Worm (Caenorhabditis elegans): ENCODE results near the gene F48E8.3.

F48E8.3 gene

ce11 chrIII:5442711-5443253, 18.4 kb upstream of the F48E8.3 start, which contains the start of the genes T24G10.2 and disl-2 (continued):
- TF ChIP-seq lin-13 (GFP tag; optimal IDR thresholded peaks at IDR 0.05) (no peak), ceh-82 (tag; optimal IDR thresholded peaks at IDR 0.05) (peak in 2 of 3 experiments; percentile 5 to 74), egl-27 (tag; optimal IDR thresholded peaks at IDR 0.05) (no peak), unc-98 (GFP tag; IDR thresholded peaks at IDR 0.05) (no peak)

- TF ChIP-seq mab-9 (GFP tag; IDR thresholded peaks at IDR 0.05) (no peak), fkh-8 (tag; optimal IDR thresholded peaks at IDR 0.05) (no peak), C04F5.9 (tag; optimal IDR thresholded peaks at IDR 0.05) (no peak), nhr-71 (tag; optimal IDR thresholded peaks at IDR 0.05) (peak; percentile 36), blmp-1 (tag; optimal IDR thresholded peaks at IDR 0.05) (peak; percentile 13), alr-1 (tag; optimal IDR thresholded peaks at IDR 0.05; ENCODE audit: borderline replicate concordance) (no peak), nhr-85 (tag) (peak; percentile 16), swsn-7 (tag; optimal IDR thresholded peaks at IDR 0.05) (peak; percentile 9), ceh-82 (tag; optimal IDR thresholded peaks at IDR 0.05) (peak in 1 of 3 experiments; percentile 34), F16B12.6 (tag; optimal IDR thresholded peaks at IDR 0.05) (peak; percentile 49), efl-1 (optimal IDR thresholded peaks at IDR 0.05) (peak; percentile 72 to 84), efl-1 (GFP tag; optimal IDR thresholded peaks at IDR 0.05 in 1 of 2) (peak; percentile 87 to 99), snu-23 (GFP tag; optimal IDR thresholded peaks at IDR 0.05) (peak; percentile 26), ets-5 (GFP tag; IDR thresholded peaks at IDR 0.05) (no peak), pqm-1 (tag; optimal IDR thresholded peaks at IDR 0.05) (no peak), C16A3.4 (tag; optimal IDR thresholded peaks at IDR 0.05) (peak; percentile 44), lin-14 (GFP tag; optimal IDR thresholded peaks at IDR 0.05) (peak; percentile 32), isw-1 (GFP tag; IDR thresholded peaks at IDR 0.05) (no peak), skn-1 (tag; optimal IDR thresholded peaks at IDR 0.05) (peak; percentile 41), rnt-1 (tag; optimal IDR thresholded peaks at IDR 0.05) (peak; percentile 17), lsy-2 (tag; optimal IDR thresholded peaks at IDR 0.05) (peak; percentile 29 to 84), lin-35 (GFP tag; optimal IDR thresholded peaks at IDR 0.05) (peak; percentile 80 to 93), nhr-237 (tag; optimal IDR thresholded peaks at IDR 0.05) (no peak), lin-15B (tag; optimal IDR thresholded peaks at IDR 0.05) (peak; percentile 45), nhr-28 (tag; optimal IDR thresholded peaks at IDR 0.05) (no peak), snpc-4 (tag; optimal IDR thresholded peaks at IDR 0.05) (no peak), ces-1 (GFP tag; optimal IDR thresholded peaks at IDR 0.05) (no peak), dpl-1 (GFP tag; optimal IDR thresholded peaks at IDR 0.05) (peak; percentile 79 to 89 (median 86)), lir-3 (tag; optimal IDR thresholded peaks at IDR 0.05; ENCODE audit: poor library complexity) (no peak), nhr-20 (tag; optimal IDR thresholded peaks at IDR 0.05) (peak; percentile 11), mdl-1 (tag; optimal IDR thresholded peaks at IDR 0.05) (no peak), lin-13 (GFP tag; optimal IDR thresholded peaks at IDR 0.05) (no peak), nhr-19 (GFP tag; conservative IDR thresholded peaks at IDR 0.05) (0 out of 2 replicates have a peak, but pooled peaks have one; percentile 16), egl-13 (tag; optimal IDR thresholded peaks at IDR 0.05) (no peak), mep-1 (tag; optimal IDR thresholded peaks at IDR 0.05) (no peak), nhr-47 (tag; optimal IDR thresholded peaks at IDR 0.05) (peak; percentile 33), efl-3 (GFP tag; optimal IDR thresholded peaks at IDR 0.05) (no peak)
Observed at ce11 chrIII:5448177-5448576, 13.0 kb upstream of the F48E8.3 start, which contains the start of gene skpt-1. Gene skpt-1 (minus strand): TSS chrIII:5448395.

ce11 chrIII:5449762-5450308, 11.3 kb upstream of the F48E8.3 start, which contains the start of gene F48E8.8:
Gene F48E8.8 (minus strand): TSS chrIII:5449812.
- TF ChIP-seq hpl-2 (GFP tag; optimal IDR thresholded peaks at IDR 0.05) = no peak
- TF ChIP-seq F16B12.6 (tag; optimal IDR thresholded peaks at IDR 0.05) = peak; percentile 79
- TF ChIP-seq snpc-4 (tag; optimal IDR thresholded peaks at IDR 0.05) = no peak
- no peak for TF ChIP-seq nhr-90 (tag; optimal IDR thresholded peaks at IDR 0.05; ENCODE audit: poor library complexity)
- peak; percentile 81 for TF ChIP-seq mab-9 (GFP tag; IDR thresholded peaks at IDR 0.05)
- no peak for TF ChIP-seq nhr-76 (tag; optimal IDR thresholded peaks at IDR 0.05)
- no peak for TF ChIP-seq egl-27 (tag; optimal IDR thresholded peaks at IDR 0.05)
- peak; percentile 66 for TF ChIP-seq snu-23 (GFP tag; optimal IDR thresholded peaks at IDR 0.05)
- no peak for TF ChIP-seq sup-37 (GFP tag; optimal IDR thresholded peaks at IDR 0.05)
- no peak for TF ChIP-seq Y116A8C.19 (tag; optimal IDR thresholded peaks at IDR 0.05; ENCODE audit: borderline replicate concordance)
- peak; percentile 67 for TF ChIP-seq fkh-8 (tag; optimal IDR thresholded peaks at IDR 0.05)
- no peak for TF ChIP-seq ztf-4 (tag; optimal IDR thresholded peaks at IDR 0.05)
- TF ChIP-seq tbx-2 (tag; optimal IDR thresholded peaks at IDR 0.05) = peak; percentile 81
- peak; percentile 46 for TF ChIP-seq dsc-1 (tag; optimal IDR thresholded peaks at IDR 0.05)
- peak; percentile 77 to 83 for TF ChIP-seq efl-1 (optimal IDR thresholded peaks at IDR 0.05)
- peak; percentile 65 to 96 for TF ChIP-seq efl-1 (GFP tag; optimal IDR thresholded peaks at IDR 0.05 in 1 of 2)
- TF ChIP-seq sox-4 (tag; optimal IDR thresholded peaks at IDR 0.05) = no peak
- TF ChIP-seq lin-14 (GFP tag; optimal IDR thresholded peaks at IDR 0.05) = peak; percentile 80
- 0 out of 2 replicates have a peak, but pooled peaks have one; percentile 36 for TF ChIP-seq nhr-19 (GFP tag; conservative IDR thresholded peaks at IDR 0.05)
- TF ChIP-seq mep-1 (tag; optimal IDR thresholded peaks at IDR 0.05) = peak; percentile 30
